Fruit fly (Drosophila melanogaster) whole organism, prepupa: ENCODE results near the gene Sas-6.
A peak's percentile ranks its signal among the peaks of the same experiment; 100 is the strongest.

Source experiments
- Blimp-1 ChIP-seq: fragments of 200-800 bp; sonication (Bioruptor generic); optimal IDR thresholded peaks from 3 replicates; lab custom pipeline; 2017; ENCODE audit warnings: missing biosample characterization, missing genetic modification characterization, mild to moderate bottlenecking, moderate library complexity, missing genetic modification reagents
- CG10631 ChIP-seq: fragments of 200-800 bp; sonication (Bioruptor generic); optimal IDR thresholded peaks from 2 replicates; lab custom pipeline; 2016; ENCODE audit warnings: missing biosample characterization, missing genetic modification characterization
- CG10669 ChIP-seq: fragments of 200-800 bp; sonication (Bioruptor generic); optimal IDR thresholded peaks from 3 replicates; lab custom pipeline; 2018; ENCODE audit warnings: missing biosample characterization, mild to moderate bottlenecking, missing genetic modification characterization, moderate library complexity
- CG11294 ChIP-seq: fragments of 200-800 bp; sonication (Bioruptor generic); IDR thresholded peaks from 2 replicates; pipeline ENCODE4 v1.3.6; 2022; ENCODE audit warnings: missing biosample characterization, missing genetic modification characterization
- CG11762 ChIP-seq: fragments of 200-800 bp; sonication (Bioruptor generic); optimal IDR thresholded peaks from 3 replicates; lab custom pipeline; 2016; ENCODE audit warnings: missing biosample characterization, missing genetic modification characterization; ENCODE audit not compliant: insufficient read depth
- CG11902 ChIP-seq: fragments of 200-800 bp; sonication (Bioruptor generic); optimal IDR thresholded peaks from 3 replicates; lab custom pipeline; 2016; ENCODE audit warnings: missing biosample characterization, missing genetic modification characterization
- CG16779 ChIP-seq: fragments of 200-800 bp; sonication (Bioruptor generic); optimal IDR thresholded peaks from 3 replicates; lab custom pipeline; 2017; ENCODE audit warnings: missing biosample characterization, mild to moderate bottlenecking, missing genetic modification characterization
- CG3032 ChIP-seq: fragments of 200-800 bp; optimal IDR thresholded peaks from 2 replicates; lab custom pipeline; 2019; ENCODE audit warnings: missing biosample characterization, mild to moderate bottlenecking, missing genetic modification characterization, moderate library complexity
- CG31627 ChIP-seq: fragments of 200-800 bp; sonication (Bioruptor generic); optimal IDR thresholded peaks from 3 replicates; lab custom pipeline; 2016; ENCODE audit warnings: missing biosample characterization, missing genetic modification characterization
- CG32006 ChIP-seq: fragments of 200-800 bp; sonication (Bioruptor generic); optimal IDR thresholded peaks from 3 replicates; lab custom pipeline; 2017; ENCODE audit warnings: missing biosample characterization, mild to moderate bottlenecking, missing genetic modification characterization
- CG3919 ChIP-seq: fragments of 200-800 bp; sonication (Bioruptor generic); optimal IDR thresholded peaks from 3 replicates; lab custom pipeline; 2016; ENCODE audit warnings: missing biosample characterization, missing genetic modification characterization
- CG4318 ChIP-seq: fragments of 200-800 bp; sonication (Bioruptor generic); optimal IDR thresholded peaks from 3 replicates; lab custom pipeline; 2017; ENCODE audit warnings: missing biosample characterization, mild to moderate bottlenecking, missing genetic modification characterization
- CG6163 ChIP-seq: fragments of 200-800 bp; sonication (Bioruptor generic); IDR thresholded peaks from 3 replicates; pipeline ENCODE4 v1.3.6; 2022; ENCODE audit warnings: missing biosample characterization, missing genetic modification characterization
- CG6276 ChIP-seq: fragments of 200-800 bp; sonication (Bioruptor generic); optimal IDR thresholded peaks from 2 replicates; lab custom pipeline; 2017; ENCODE audit warnings: missing biosample characterization, mild to moderate bottlenecking, missing genetic modification characterization
- CG6808 ChIP-seq: fragments of 200-800 bp; sonication (Bioruptor generic); optimal IDR thresholded peaks from 3 replicates; lab custom pipeline; 2017; ENCODE audit warnings: missing biosample characterization, missing genetic modification characterization, mild to moderate bottlenecking, moderate library complexity, missing genetic modification reagents
- CG7368 ChIP-seq: fragments of 200-800 bp; sonication (Bioruptor generic); optimal IDR thresholded peaks from 3 replicates; lab custom pipeline; 2016; ENCODE audit warnings: missing biosample characterization, missing genetic modification characterization
- CG8319 ChIP-seq: fragments of 200-800 bp; sonication (Bioruptor generic); optimal IDR thresholded peaks from 3 replicates; lab custom pipeline; 2016; ENCODE audit warnings: missing biosample characterization, missing genetic modification characterization
- CG8632 ChIP-seq: fragments of 200-800 bp; sonication (Bioruptor generic); optimal IDR thresholded peaks from 3 replicates; lab custom pipeline; 2016; ENCODE audit warnings: missing biosample characterization, missing genetic modification characterization
- CG9139 ChIP-seq: fragments of 200-800 bp; sonication (Bioruptor generic); optimal IDR thresholded peaks from 3 replicates; lab custom pipeline; 2017; ENCODE audit warnings: missing biosample characterization, mild to moderate bottlenecking, missing genetic modification characterization
- Eip75B ChIP-seq: fragments of 200-800 bp; sonication (Bioruptor generic); optimal IDR thresholded peaks from 3 replicates; lab custom pipeline; 2016; ENCODE audit warnings: missing biosample characterization, missing genetic modification characterization
- Eip78C ChIP-seq: fragments of 200-800 bp; sonication (Bioruptor generic); peaks from one replicate; lab custom pipeline; 2016; ENCODE audit warnings: missing biosample characterization, missing genetic modification characterization
- Eip93F ChIP-seq: fragments of 200-800 bp; sonication (Bioruptor generic); optimal IDR thresholded peaks from 2 replicates; lab custom pipeline; 2016; ENCODE audit warnings: missing biosample characterization, mild to moderate bottlenecking, missing genetic modification characterization
- Ets21C ChIP-seq: fragments of 200-800 bp; sonication (Bioruptor generic); optimal IDR thresholded peaks from 3 replicates; lab custom pipeline; 2016; ENCODE audit warnings: missing biosample characterization, missing genetic modification characterization
- Gug ChIP-seq: fragments of 200-800 bp; sonication (Bioruptor generic); IDR thresholded peaks from 2 replicates; pipeline ENCODE4 v1.3.6; 2022; ENCODE audit warnings: missing biosample characterization, missing genetic modification characterization
- Hr39 ChIP-seq: fragments of 200-800 bp; sonication (Bioruptor generic); optimal IDR thresholded peaks from 2 replicates; lab custom pipeline; 2016; ENCODE audit warnings: missing biosample characterization, missing genetic modification characterization
- Lpt ChIP-seq: fragments of 200-800 bp; sonication (Bioruptor generic); optimal IDR thresholded peaks from 3 replicates; lab custom pipeline; 2016; ENCODE audit warnings: missing biosample characterization, missing genetic modification characterization
- Met ChIP-seq: fragments of 200-800 bp; sonication (Bioruptor generic); optimal IDR thresholded peaks from 3 replicates; lab custom pipeline; 2016; ENCODE audit warnings: missing biosample characterization, missing genetic modification characterization
- Smox ChIP-seq: fragments of 200-800 bp; sonication (Bioruptor generic); optimal IDR thresholded peaks from 3 replicates; lab custom pipeline; 2016; ENCODE audit warnings: missing biosample characterization, missing genetic modification characterization
- Sox14 ChIP-seq: fragments of 200-800 bp; sonication (Bioruptor generic); optimal IDR thresholded peaks from 3 replicates; lab custom pipeline; 2016; ENCODE audit warnings: missing biosample characterization, missing genetic modification characterization
- Sox15 ChIP-seq: fragments of 200-800 bp; sonication (Bioruptor generic); optimal IDR thresholded peaks from 3 replicates; lab custom pipeline; 2016; ENCODE audit warnings: missing biosample characterization, missing genetic modification characterization
- acj6 ChIP-seq: fragments of 200-800 bp; sonication (Bioruptor generic); optimal IDR thresholded peaks from 3 replicates; lab custom pipeline; 2016; ENCODE audit warnings: missing biosample characterization, missing genetic modification characterization
- cyc ChIP-seq: fragments of 200-800 bp; sonication (Bioruptor generic); optimal IDR thresholded peaks from 3 replicates; lab custom pipeline; 2016; ENCODE audit warnings: missing biosample characterization, missing genetic modification characterization
- dac ChIP-seq: fragments of 200-800 bp; sonication (Bioruptor generic); optimal IDR thresholded peaks from 2 replicates; lab custom pipeline; 2017; ENCODE audit warnings: missing biosample characterization, mild to moderate bottlenecking, missing genetic modification characterization
- dsx ChIP-seq: fragments of 200-800 bp; optimal IDR thresholded peaks from 3 replicates; lab custom pipeline; 2019; ENCODE audit warnings: missing biosample characterization, mild to moderate bottlenecking, missing genetic modification characterization, moderate library complexity; ENCODE audit not compliant: poor library complexity, severe bottlenecking
- eg ChIP-seq: fragments of 200-800 bp; sonication (Bioruptor generic); IDR thresholded peaks from 3 replicates; pipeline ENCODE4 v1.3.6; 2022; ENCODE audit warnings: missing biosample characterization, missing genetic modification characterization
- fd59A ChIP-seq: fragments of 200-800 bp; sonication (Bioruptor generic); optimal IDR thresholded peaks from 2 replicates; lab custom pipeline; 2017; ENCODE audit warnings: missing biosample characterization, mild to moderate bottlenecking, missing genetic modification characterization, missing genetic modification reagents
- fd85E ChIP-seq: fragments of 200-800 bp; sonication (Bioruptor generic); optimal IDR thresholded peaks from 3 replicates; lab custom pipeline; 2016; ENCODE audit warnings: missing biosample characterization, missing genetic modification characterization
- fkh ChIP-seq: fragments of 200-800 bp; sonication (Bioruptor generic); optimal IDR thresholded peaks from 3 replicates; lab custom pipeline; 2017; ENCODE audit warnings: missing biosample characterization, mild to moderate bottlenecking, missing genetic modification characterization, moderate library complexity
- lz ChIP-seq: fragments of 200-800 bp; sonication (Bioruptor generic); optimal IDR thresholded peaks from 3 replicates; lab custom pipeline; 2016; ENCODE audit warnings: missing biosample characterization, missing genetic modification characterization
- net ChIP-seq: fragments of 200-800 bp; sonication (Bioruptor generic); optimal IDR thresholded peaks from 3 replicates; lab custom pipeline; 2016; ENCODE audit warnings: missing biosample characterization, missing genetic modification characterization
- pdm3 ChIP-seq: fragments of 200-800 bp; sonication (Bioruptor generic); optimal IDR thresholded peaks from 3 replicates; lab custom pipeline; 2016; ENCODE audit warnings: missing biosample characterization, missing genetic modification characterization
- salr ChIP-seq, 2 experiments: fragments of 200-800 bp; sonication (Bioruptor generic); optimal IDR thresholded peaks; 3 replicates each; lab custom pipeline; 2016 to 2018; ENCODE audit warnings: missing biosample characterization in 2 of 2, missing genetic modification characterization in 2 of 2, mild to moderate bottlenecking in 1 of 2
- spab ChIP-seq: fragments of 200-800 bp; sonication (Bioruptor generic); optimal IDR thresholded peaks from 2 replicates; lab custom pipeline; 2017; ENCODE audit warnings: missing biosample characterization, mild to moderate bottlenecking, missing genetic modification characterization, missing genetic modification reagents
- ss ChIP-seq, 2 experiments: fragments of 200-800 bp; sonication (Bioruptor generic); optimal IDR thresholded peaks; 2 replicates in 1 of 2; 3 replicates in 1 of 2; lab custom pipeline; 2017 to 2018; ENCODE audit warnings: mild to moderate bottlenecking in 2 of 2, missing biosample characterization in 2 of 2, missing genetic modification characterization in 2 of 2, moderate library complexity in 1 of 2
- svp ChIP-seq: fragments of 200-800 bp; sonication (Bioruptor generic); peaks from one replicate; lab custom pipeline; 2016; ENCODE audit warnings: missing biosample characterization, missing genetic modification characterization
- vri ChIP-seq: fragments of 200-800 bp; sonication (Bioruptor generic); optimal IDR thresholded peaks from 3 replicates; lab custom pipeline; 2016; ENCODE audit warnings: missing biosample characterization, mild to moderate bottlenecking, missing genetic modification characterization

The Sas-6 gene

DNA sequence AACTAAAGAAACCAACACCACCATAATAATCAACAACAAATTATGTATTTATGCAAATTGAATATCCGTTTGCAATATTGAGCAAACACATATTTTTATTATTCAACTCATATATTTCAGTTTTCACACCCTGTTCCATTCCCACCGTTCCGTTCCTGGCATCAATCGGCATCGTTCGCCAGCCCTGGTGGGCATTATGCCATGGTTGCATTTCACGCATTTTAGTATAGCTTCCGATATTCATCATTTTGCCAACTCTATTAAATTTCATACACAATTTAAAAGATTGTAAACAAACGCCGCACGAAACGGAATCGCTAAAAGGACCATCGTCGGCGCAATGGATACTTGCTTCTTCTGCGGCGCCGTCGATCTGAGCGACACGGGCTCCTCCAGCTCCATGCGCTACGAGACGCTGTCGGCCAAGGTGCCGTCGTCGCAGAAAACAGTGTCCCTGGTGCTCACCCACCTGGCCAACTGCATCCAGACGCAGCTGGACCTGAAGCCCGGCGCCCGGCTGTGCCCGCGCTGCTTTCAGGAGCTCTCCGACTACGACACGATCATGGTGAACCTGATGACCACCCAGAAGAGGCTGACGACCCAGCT, 48.1 kb downstream of the Sas-6 start, which contains the start of gene Sry-delta (continued):
- TF ChIP-seq CG11294 (no peak), pdm3 (GFP tag; lab: Kevin White, UChicago) (no peak), CG10669 (GFP tag; lab: Kevin White, UChicago) (no peak), svp (no peak), CG16779 (tag; lab: Kevin White, UChicago) (no peak), CG3919 (GFP tag; lab: Kevin White, UChicago) (no peak), Eip93F (no peak), CG11902 (GFP tag; lab: Kevin White, UChicago) (no peak), CG3032 (tag; lab: Kevin White, UChicago) (peak; percentile 68), CG7368 (GFP tag; lab: Kevin White, UChicago) (no peak), Smox (no peak), CG6276 (GFP tag; lab: Kevin White, UChicago) (no peak), Sox15 (GFP tag; lab: Kevin White, UChicago) (peak; percentile 39), Gug (peak; percentile 46), lz (GFP tag; lab: Kevin White, UChicago) (peak; percentile 79), dac (no peak), CG11762 (GFP tag; lab: Kevin White, UChicago) (peak; percentile 8), net (GFP tag; lab: Kevin White, UChicago) (no peak), cyc (GFP tag; lab: Kevin White, UChicago) (peak; percentile 78)

DNA sequence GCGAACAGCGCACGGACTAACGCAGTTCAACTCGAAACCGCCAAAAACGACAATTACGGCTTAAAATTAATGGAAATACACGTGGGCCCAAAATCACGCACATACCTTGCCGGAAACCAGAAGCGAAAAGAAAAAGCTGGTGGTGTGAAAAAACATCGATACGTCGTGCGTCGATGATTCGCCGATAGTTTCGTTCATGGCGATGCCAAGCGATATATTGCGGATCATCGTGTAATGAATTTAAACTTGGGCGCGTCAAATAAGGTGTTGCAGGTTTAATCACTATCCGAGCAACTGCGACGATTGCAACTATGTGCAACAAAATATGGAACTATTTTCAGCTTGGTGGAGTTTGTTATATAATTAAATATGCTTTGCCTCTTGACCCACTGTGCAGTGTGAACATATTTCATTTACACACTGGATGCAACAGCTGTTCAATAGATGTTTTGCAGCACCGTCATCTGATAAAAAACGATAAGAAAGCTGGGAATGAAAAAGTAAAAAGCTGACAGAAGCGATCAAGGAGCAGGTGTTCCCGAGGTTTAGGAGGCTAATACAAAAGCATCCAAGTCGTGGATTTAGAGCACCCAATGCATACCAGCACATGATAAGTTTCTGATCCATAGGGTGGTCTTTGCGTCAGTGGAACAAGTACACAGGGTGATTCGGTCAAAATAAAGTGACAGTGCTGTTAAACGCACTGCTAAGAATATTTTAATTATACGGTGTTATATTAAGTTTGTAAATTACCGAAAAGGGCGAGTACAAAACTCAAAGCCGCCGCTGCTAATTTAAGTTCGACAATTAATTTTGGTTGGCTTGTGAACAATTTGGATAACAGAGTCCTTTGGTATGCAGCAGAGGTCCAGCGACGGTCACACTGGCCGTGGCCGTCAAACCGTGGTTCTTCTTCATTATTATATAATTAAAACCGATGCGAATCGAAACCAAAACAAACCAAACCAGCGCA, 51.2 kb downstream of the Sas-6 start, which contains the start of the genes RpL32 and CG7943:
Gene RpL32 (minus strand): TSS at position 133 of the 973 bp plus-strand sequence.
Gene CG7943 (plus strand): TSS at position 442 of the 973 bp plus-strand sequence.
- TF ChIP-seq Eip78C (GFP tag; lab: Kevin White, UChicago) (peak; percentile 97), CG16779 (tag; lab: Kevin White, UChicago) (peak; percentile 83), Sox14 (GFP tag; lab: Kevin White, UChicago) (peak; percentile 92), CG6163 (peak; percentile 95), salr (GFP tag; optimal IDR thresholded peaks at IDR 0.05; lab: Kevin White, UChicago) (peak; percentile 49 to 86), CG3919 (GFP tag; lab: Kevin White, UChicago) (peak; percentile 94), CG8319 (GFP tag; lab: Kevin White, UChicago) (peak; percentile 91), CG10631 (peak; percentile 92), CG7368 (GFP tag; lab: Kevin White, UChicago) (peak; percentile 92), CG4318 (GFP tag; lab: Kevin White, UChicago) (no peak), CG9139 (GFP tag; lab: Kevin White, UChicago) (peak; percentile 62), CG10669 (GFP tag; lab: Kevin White, UChicago) (peak; percentile 87), CG11762 (GFP tag; lab: Kevin White, UChicago) (peak; percentile 88), Ets21C (GFP tag; lab: Kevin White, UChicago) (peak; percentile 95), Eip75B (GFP tag; lab: Kevin White, UChicago) (peak; percentile 94), eg (GFP tag; lab: Robert Waterston, UW) (peak; percentile 93), fd59A (GFP tag; lab: Kevin White, UChicago) (peak; percentile 78), fkh (peak; percentile 82), fd85E (GFP tag; lab: Kevin White, UChicago) (peak; percentile 89), acj6 (peak; percentile 91), dac (peak; percentile 80), Blimp-1 (GFP tag; lab: Kevin White, UChicago) (peak; percentile 84), Met (GFP tag; lab: Kevin White, UChicago) (peak; percentile 95), CG31627 (peak; percentile 96), CG11902 (GFP tag; lab: Kevin White, UChicago) (peak; percentile 93), Hr39 (peak; percentile 94), Lpt (GFP tag; lab: Kevin White, UChicago) (peak; percentile 83), CG11294 (peak; percentile 85), CG32006 (GFP tag; lab: Kevin White, UChicago) (peak; percentile 84), ss (GFP tag; optimal IDR thresholded peaks at IDR 0.05; lab: Kevin White, UChicago) (peak; percentile 65 to 90), dsx (GFP tag; lab: Kevin White, UChicago) (peak; percentile 71), vri (GFP tag; lab: Kevin White, UChicago) (peak; percentile 90), CG8632 (GFP tag; lab: Kevin White, UChicago) (peak; percentile 84), spab (GFP tag; lab: Kevin White, UChicago) (no peak), CG6808 (GFP tag; lab: Kevin White, UChicago) (peak; percentile 80)
